Fruit fly (Drosophila melanogaster) whole organism, embryonic: Measurements from ENCODE around the gene CG45546.

ENCODE experiments used
- ATbp ChIP-seq: fragments of 200-800 bp; sonication (Bioruptor generic); optimal IDR thresholded peaks from 2 replicates; lab custom pipeline; 2017; ENCODE audit warnings: missing biosample characterization, mild to moderate bottlenecking, missing genetic modification characterization, missing genetic modification reagents
- Asciz ChIP-seq: fragments of 200-800 bp; sonication (Bioruptor generic); optimal IDR thresholded peaks from 2 replicates; lab custom pipeline; 2017; ENCODE audit warnings: missing biosample characterization, mild to moderate bottlenecking, missing genetic modification characterization, missing genetic modification reagents
- Blimp-1 ChIP-seq: fragments of 200-800 bp; sonication (Bioruptor generic); optimal IDR thresholded peaks from 3 replicates; lab custom pipeline; 2018; ENCODE audit warnings: missing biosample characterization, missing genetic modification characterization, mild to moderate bottlenecking, moderate library complexity, missing genetic modification reagents
- C15 ChIP-seq: fragments of 200-800 bp; sonication (Bioruptor generic); IDR thresholded peaks from 3 replicates; pipeline ENCODE4 v1.3.6; 2022; ENCODE audit warnings: missing biosample characterization, missing genetic modification characterization
- CG10321 ChIP-seq: fragments of 200-800 bp; sonication (Bioruptor generic); IDR thresholded peaks from 2 replicates; pipeline ENCODE4 v1.3.6; 2022; ENCODE audit warnings: missing biosample characterization, missing genetic modification characterization
- CG10959 ChIP-seq: fragments of 200-800 bp; sonication (Bioruptor generic); IDR thresholded peaks from 2 replicates; pipeline ENCODE4 v1.3.6; 2022; ENCODE audit warnings: missing biosample characterization, missing genetic modification characterization
- CG11247 ChIP-seq: fragments of 200-800 bp; sonication (Bioruptor generic); IDR thresholded peaks from 2 replicates; pipeline ENCODE4 v1.3.6; 2022; ENCODE audit warnings: missing biosample characterization, missing genetic modification characterization
- CG1647 ChIP-seq: fragments of 200-800 bp; sonication (Bioruptor generic); optimal IDR thresholded peaks from 3 replicates; lab custom pipeline; 2016; ENCODE audit warnings: missing biosample characterization, missing genetic modification characterization
- CG17568 ChIP-seq: fragments of 200-800 bp; sonication (Bioruptor generic); optimal IDR thresholded peaks from 2 replicates; lab custom pipeline; 2018; ENCODE audit warnings: missing biosample characterization, mild to moderate bottlenecking, missing genetic modification characterization, moderate library complexity
- CG18599 ChIP-seq: fragments of 200-800 bp; sonication (Bioruptor generic); optimal IDR thresholded peaks from 3 replicates; lab custom pipeline; 2017; ENCODE audit warnings: missing biosample characterization, missing genetic modification characterization, mild to moderate bottlenecking, moderate library complexity, missing genetic modification reagents
- CG18619 ChIP-seq: fragments of 200-800 bp; sonication (Bioruptor generic); optimal IDR thresholded peaks from 3 replicates; lab custom pipeline; 2017; ENCODE audit warnings: missing biosample characterization, mild to moderate bottlenecking, missing genetic modification characterization
- CG2889 ChIP-seq: fragments of 200-800 bp; sonication (Bioruptor generic); IDR thresholded peaks from 3 replicates; pipeline ENCODE4 v1.3.6; 2022; ENCODE audit warnings: missing biosample characterization, missing genetic modification characterization
- CG32772 ChIP-seq: fragments of 200-800 bp; sonication (Bioruptor generic); IDR thresholded peaks from 2 replicates; pipeline ENCODE4 v1.3.6; 2022; ENCODE audit warnings: missing biosample characterization, missing genetic modification characterization
- CG33213 ChIP-seq: fragments of 200-800 bp; sonication (Bioruptor generic); optimal IDR thresholded peaks from 3 replicates; lab custom pipeline; 2016; ENCODE audit warnings: missing biosample characterization, missing genetic modification characterization
- CG3407 ChIP-seq: fragments of 200-800 bp; sonication (Bioruptor generic); optimal IDR thresholded peaks from 2 replicates; lab custom pipeline; 2018; ENCODE audit warnings: missing biosample characterization, mild to moderate bottlenecking, missing genetic modification characterization
- CG4617 ChIP-seq: fragments of 200-800 bp; sonication (Bioruptor generic); optimal IDR thresholded peaks from 3 replicates; lab custom pipeline; 2016; ENCODE audit warnings: missing biosample characterization, missing genetic modification characterization, borderline replicate concordance
- CG5953 ChIP-seq: fragments of 200-800 bp; sonication (Bioruptor generic); IDR thresholded peaks from 2 replicates; pipeline ENCODE4 v1.3.6; 2022; ENCODE audit warnings: missing biosample characterization, missing genetic modification characterization
- CG6791 ChIP-seq: fragments of 200-800 bp; sonication (Bioruptor generic); IDR thresholded peaks from 3 replicates; pipeline ENCODE4 v1.3.6; 2022; ENCODE audit warnings: missing biosample characterization, missing genetic modification characterization; ENCODE audit not compliant: partially characterized antibody
- CG6813 ChIP-seq: fragments of 200-800 bp; sonication (Bioruptor generic); optimal IDR thresholded peaks from 2 replicates; lab custom pipeline; 2017; ENCODE audit warnings: missing biosample characterization, missing genetic modification characterization, mild to moderate bottlenecking, moderate library complexity, missing genetic modification reagents
- CG6854 ChIP-seq: fragments of 200-800 bp; sonication (Bioruptor generic); optimal IDR thresholded peaks from 3 replicates; lab custom pipeline; 2017; ENCODE audit warnings: missing biosample characterization, mild to moderate bottlenecking, missing genetic modification characterization
- CG7963 ChIP-seq: fragments of 200-800 bp; sonication (Bioruptor generic); IDR thresholded peaks from 3 replicates; pipeline ENCODE4 v1.3.6; 2022; ENCODE audit warnings: missing biosample characterization, missing genetic modification characterization; ENCODE audit not compliant: partially characterized antibody
- CHES-1-like ChIP-seq: fragments of 200-800 bp; sonication (Bioruptor generic); optimal IDR thresholded peaks from 2 replicates; lab custom pipeline; 2016; ENCODE audit warnings: missing biosample characterization, missing genetic modification characterization
- Deaf1 ChIP-seq: fragments of 200-800 bp; optimal IDR thresholded peaks from 3 replicates; lab custom pipeline; 2019; ENCODE audit warnings: missing biosample characterization, mild to moderate bottlenecking, missing genetic modification characterization, moderate library complexity
- Drgx ChIP-seq: fragments of 200-800 bp; sonication (Bioruptor generic); IDR thresholded peaks from 2 replicates; pipeline ENCODE4 v1.3.6; 2022; ENCODE audit warnings: missing biosample characterization, missing genetic modification characterization
- HHEX ChIP-seq: fragments of 200-800 bp; sonication (Bioruptor generic); optimal IDR thresholded peaks from 3 replicates; lab custom pipeline; 2017; ENCODE audit warnings: missing biosample characterization, mild to moderate bottlenecking, missing genetic modification characterization, missing genetic modification reagents
- HLH3B ChIP-seq: fragments of 200-800 bp; sonication (Bioruptor generic); IDR thresholded peaks from 2 replicates; pipeline ENCODE4 v1.3.6; 2022; ENCODE audit warnings: missing biosample characterization, missing genetic modification characterization
- Hr51 ChIP-seq, 2 experiments: fragments of 200-800 bp; sonication (Bioruptor generic); optimal IDR thresholded peaks; 2 replicates in 1 of 2; 3 replicates in 1 of 2; lab custom pipeline; 2016 to 2018; ENCODE audit warnings: missing biosample characterization in 2 of 2, missing genetic modification characterization in 2 of 2, mild to moderate bottlenecking in 1 of 2, moderate library complexity in 1 of 2
- Nf-YC ChIP-seq: fragments of 200-800 bp; optimal IDR thresholded peaks from 3 replicates; lab custom pipeline; 2019; ENCODE audit warnings: missing biosample characterization, mild to moderate bottlenecking, missing genetic modification characterization, moderate library complexity
- abd-A ChIP-seq: fragments of 200-800 bp; sonication (Bioruptor generic); optimal IDR thresholded peaks from 3 replicates; lab custom pipeline; 2019; ENCODE audit warnings: missing biosample characterization, mild to moderate bottlenecking, missing genetic modification characterization, moderate library complexity
- cato ChIP-seq: fragments of 200-800 bp; sonication (Bioruptor generic); optimal IDR thresholded peaks from 2 replicates; lab custom pipeline; 2016; ENCODE audit warnings: missing biosample characterization, missing genetic modification characterization, borderline replicate concordance
- dmrt11E ChIP-seq: fragments of 200-800 bp; sonication (Bioruptor generic); optimal IDR thresholded peaks from 3 replicates; lab custom pipeline; 2018; ENCODE audit warnings: missing biosample characterization, mild to moderate bottlenecking, missing genetic modification characterization, moderate library complexity
- ewg ChIP-seq: fragments of 200-800 bp; sonication (Bioruptor generic); optimal IDR thresholded peaks from 3 replicates; lab custom pipeline; 2017; ENCODE audit warnings: mild to moderate bottlenecking, missing biosample characterization, missing genetic modification reagents, missing genetic modification characterization
- gcm ChIP-seq: fragments of 200-800 bp; sonication (Bioruptor generic); optimal IDR thresholded peaks from 2 replicates; lab custom pipeline; 2019; ENCODE audit warnings: missing biosample characterization, mild to moderate bottlenecking, missing genetic modification characterization, moderate library complexity
- gt ChIP-seq: fragments of 200-800 bp; sonication (Bioruptor generic); IDR thresholded peaks from 2 replicates; pipeline ENCODE4 v1.3.6; 2022; ENCODE audit warnings: missing biosample characterization, missing genetic modification characterization
- lbe ChIP-seq: fragments of 200-800 bp; sonication (Bioruptor generic); optimal IDR thresholded peaks from 2 replicates; lab custom pipeline; 2016; ENCODE audit warnings: missing biosample characterization, mild to moderate bottlenecking, missing genetic modification characterization
- mam ChIP-seq: fragments of 200-800 bp; sonication (Bioruptor generic); optimal IDR thresholded peaks from 3 replicates; lab custom pipeline; 2016; ENCODE audit warnings: missing biosample characterization, missing genetic modification characterization
- nmo ChIP-seq: fragments of 200-800 bp; sonication (Bioruptor generic); optimal IDR thresholded peaks from 2 replicates; lab custom pipeline; 2018; ENCODE audit warnings: missing biosample characterization, mild to moderate bottlenecking, missing genetic modification characterization, moderate library complexity
- oc ChIP-seq: fragments of 200-800 bp; sonication (Bioruptor generic); optimal IDR thresholded peaks from 2 replicates; lab custom pipeline; 2018; ENCODE audit warnings: missing biosample characterization, mild to moderate bottlenecking, missing genetic modification characterization, moderate library complexity
- psq ChIP-seq: fragments of 200-800 bp; sonication (Bioruptor generic); optimal IDR thresholded peaks from 2 replicates; lab custom pipeline; 2017; ENCODE audit warnings: missing biosample characterization, missing genetic modification characterization
- ro ChIP-seq: fragments of 200-800 bp; sonication (Bioruptor generic); IDR thresholded peaks from 2 replicates; pipeline ENCODE4 v1.3.6; 2022; ENCODE audit warnings: missing biosample characterization, missing genetic modification characterization
- sens-2 ChIP-seq: fragments of 200-800 bp; sonication (Bioruptor generic); IDR thresholded peaks from 2 replicates; pipeline ENCODE4 v1.3.6; 2022; ENCODE audit warnings: missing biosample characterization, missing genetic modification characterization
- slou ChIP-seq: fragments of 200-800 bp; sonication (Bioruptor generic); optimal IDR thresholded peaks from 3 replicates; lab custom pipeline; 2016; ENCODE audit warnings: missing biosample characterization, missing genetic modification characterization
- slp2 ChIP-seq: fragments of 200-800 bp; sonication (Bioruptor generic); optimal IDR thresholded peaks from 2 replicates; lab custom pipeline; 2016; ENCODE audit warnings: missing biosample characterization, missing genetic modification characterization
- tgo ChIP-seq: fragments of 200-800 bp; sonication (Bioruptor generic); IDR thresholded peaks from 3 replicates; pipeline ENCODE4 v1.3.6; 2022; ENCODE audit warnings: missing biosample characterization, missing genetic modification characterization
- tio ChIP-seq: fragments of 200-800 bp; sonication (Bioruptor generic); optimal IDR thresholded peaks from 2 replicates; lab custom pipeline; 2017; ENCODE audit warnings: missing biosample characterization, missing genetic modification characterization, inconsistent platforms
- unpg ChIP-seq: fragments of 200-800 bp; sonication (Bioruptor generic); optimal IDR thresholded peaks from 3 replicates; lab custom pipeline; 2018; ENCODE audit warnings: missing biosample characterization, mild to moderate bottlenecking, missing genetic modification characterization, moderate library complexity
- zen ChIP-seq: fragments of 200-800 bp; sonication (Bioruptor generic); optimal IDR thresholded peaks from 3 replicates; lab custom pipeline; 2018; ENCODE audit warnings: missing biosample characterization, mild to moderate bottlenecking, missing genetic modification characterization, moderate library complexity

Gene CG45546

dm6 chr3R:29319481-29320289 lies 49.5 kb upstream of the CG45546 start, which contains the start of gene Cnx99A (continued):
- TF ChIP-seq mam (GFP tag; lab: Kevin White, UChicago) (peak; percentile 78), C15 (GFP tag; lab: Robert Waterston, UW) (peak; percentile 70; the same call in 2 of the 3 replicates), lbe (GFP tag; lab: Kevin White, UChicago) (peak; percentile 57), ATbp (peak; percentile 62), nmo (peak; percentile 75), ro (GFP tag; lab: Robert Waterston, UW) (peak; percentile 68), CG6854 (GFP tag; lab: Kevin White, UChicago) (peak; percentile 45), sens-2 (GFP tag; lab: Robert Waterston, UW) (peak; percentile 71), zen (tag; lab: Kevin White, UChicago) (peak; percentile 67), slp2 (GFP tag; lab: Kevin White, UChicago) (peak; percentile 71), slou (GFP tag; lab: Kevin White, UChicago) (peak; percentile 70), oc (tag; lab: Kevin White, UChicago) (peak; percentile 64), CG2889 (peak; percentile 58; the same call in 2 of the 3 replicates), CG5953 (GFP tag; lab: Robert Waterston, UW) (peak; percentile 66; the same call in 1 of the 2 replicates), CG17568 (GFP tag; lab: Kevin White, UChicago) (peak; percentile 67), psq (peak; percentile 29), Blimp-1 (GFP tag; lab: Kevin White, UChicago) (peak; percentile 77), tgo (GFP tag; lab: Robert Waterston, UW) (peak; percentile 84), Drgx (GFP tag; lab: Robert Waterston, UW) (peak; percentile 89), Asciz (GFP tag; lab: Kevin White, UChicago) (peak; percentile 63), CG7963 (GFP tag; lab: Robert Waterston, UW) (0 out of 3 replicates have a peak, but pooled peaks have one; percentile 23), CG3407 (GFP tag; lab: Kevin White, UChicago) (peak; percentile 52), CG10959 (GFP tag; lab: Robert Waterston, UW) (peak; percentile 67), Deaf1 (peak; percentile 43), Nf-YC (peak; percentile 66), CG11247 (GFP tag; lab: Robert Waterston, UW) (peak; percentile 84), CG18619 (GFP tag; lab: Kevin White, UChicago) (peak; percentile 66), CG10321 (GFP tag; lab: Robert Waterston, UW) (peak; percentile 54; the same call in 1 of the 2 replicates), CG4617 (GFP tag; lab: Kevin White, UChicago) (peak; percentile 18), CG6791 (GFP tag; lab: Robert Waterston, UW) (0 out of 3 replicates have a peak, but pooled peaks have one; percentile 19), gcm (GFP tag; lab: Kevin White, UChicago) (peak; percentile 83), CHES-1-like (GFP tag; lab: Kevin White, UChicago) (peak; percentile 47), ewg (GFP tag; lab: Kevin White, UChicago) (peak; percentile 58), CG6813 (GFP tag; lab: Kevin White, UChicago) (peak; percentile 64), HHEX (GFP tag; lab: Kevin White, UChicago) (peak; percentile 73), tio (peak; percentile 73), CG1647 (GFP tag; lab: Kevin White, UChicago) (peak; percentile 71), dmrt11E (tag; lab: Kevin White, UChicago) (peak; percentile 79), CG18599 (peak; percentile 81), HLH3B (peak; percentile 84), CG32772 (GFP tag; lab: Robert Waterston, UW) (peak; percentile 83), gt (GFP tag; lab: Robert Waterston, UW) (peak; percentile 54), CG33213 (GFP tag; lab: Kevin White, UChicago) (peak; percentile 20), Hr51 (GFP tag; optimal IDR thresholded peaks at IDR 0.05; lab: Kevin White, UChicago) (peak; percentile 63 to 80), cato (GFP tag; lab: Kevin White, UChicago) (peak; percentile 55), unpg (GFP tag; lab: Kevin White, UChicago) (peak; percentile 83), abd-A (tag; lab: Kevin White, UChicago) (peak; percentile 34)
